Fruit fly (Drosophila melanogaster): Measurements from ENCODE around the gene Srp68.

The Srp68 gene

DNA sequence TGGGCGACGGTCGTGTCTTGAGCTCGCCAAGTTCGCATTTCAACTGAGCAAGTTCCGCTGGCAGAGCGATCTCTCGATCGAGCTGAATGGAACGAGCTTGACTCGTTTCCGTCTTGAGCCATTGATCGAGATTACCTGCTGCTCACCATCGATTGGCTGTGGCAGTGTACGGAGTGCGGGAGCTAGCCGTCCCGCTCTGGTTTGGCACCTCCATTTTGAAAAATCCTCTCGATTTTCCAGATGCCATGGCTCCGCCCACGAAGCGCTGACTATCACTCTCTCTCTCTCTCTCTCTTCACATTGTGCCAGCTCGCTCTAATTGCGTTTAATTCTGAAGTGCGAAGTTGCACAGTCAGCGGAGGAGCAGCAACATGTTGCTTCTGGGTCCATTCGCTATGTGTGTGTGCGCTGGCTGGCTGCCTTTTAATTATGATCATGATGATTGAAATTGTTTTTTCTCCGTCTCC, 44.4 kb downstream of the Srp68 start, which contains the start of gene Doc2 (continued):
- no peak for TF ChIP-seq sim (GFP tag; IDR thresholded peaks at IDR 0.05)
- TF ChIP-seq CG5180 (GFP tag; optimal IDR thresholded peaks at IDR 0.05): peak; percentile 62
- peak in 1 of 2 experiments; percentile 38 for TF ChIP-seq tll (GFP tag; optimal IDR thresholded peaks at IDR 0.05)
- TF ChIP-seq Stat92E (GFP tag; optimal IDR thresholded peaks at IDR 0.05): peak in 1 of 3 experiments; percentile 53
- peak; percentile 78 for TF ChIP-seq CG15479 (GFP tag; optimal IDR thresholded peaks at IDR 0.05)
- 0 out of 2 replicates have a peak, but pooled peaks have one; percentile 16 for TF ChIP-seq Adf1 (GFP tag; IDR thresholded peaks at IDR 0.05)
- peak; percentile 96 for TF ChIP-seq Nf-YA (GFP tag; IDR thresholded peaks at IDR 0.05)
- no peak for TF ChIP-seq trem (tag; optimal IDR thresholded peaks at IDR 0.05)
- TF ChIP-seq NFAT (GFP tag; IDR thresholded peaks at IDR 0.05): no peak
- no peak; the same call in 1 of the 2 replicates for TF ChIP-seq Bgb (GFP tag; IDR thresholded peaks at IDR 0.05; ENCODE audit: partially characterized antibody)
- TF ChIP-seq vnd (GFP tag; IDR thresholded peaks at IDR 0.05; ENCODE audit: partially characterized antibody): 0 out of 3 replicates have a peak, but pooled peaks have one; percentile 14
- TF ChIP-seq CG14050 (GFP tag; IDR thresholded peaks at IDR 0.05): no peak
- TF ChIP-seq sna (GFP tag; IDR thresholded peaks at IDR 0.05; ENCODE audit: partially characterized antibody): 0 out of 2 replicates have a peak, but pooled peaks have one; percentile 16
- TF ChIP-seq CG1832 (GFP tag; optimal IDR thresholded peaks at IDR 0.05): peak; percentile 94
- no peak for TF ChIP-seq ham (GFP tag; IDR thresholded peaks at IDR 0.05)
- TF ChIP-seq CG10274 (GFP tag; optimal IDR thresholded peaks at IDR 0.05): no peak
- TF ChIP-seq CG1233 (GFP tag; optimal IDR thresholded peaks at IDR 0.05): no peak
- TF ChIP-seq chinmo (GFP tag; IDR thresholded peaks at IDR 0.05; ENCODE audit: partially characterized antibody): peak; percentile 71; the same call in 2 of the 4 replicates
- peak; percentile 80 for TF ChIP-seq CG8478 (optimal IDR thresholded peaks at IDR 0.05)
- TF ChIP-seq ab (GFP tag; optimal IDR thresholded peaks at IDR 0.05): no peak
- 0 out of 3 replicates have a peak, but pooled peaks have one; percentile 18 for TF ChIP-seq gce (GFP tag; IDR thresholded peaks at IDR 0.05)
- TF ChIP-seq Ssrp (tag; optimal IDR thresholded peaks at IDR 0.05): no peak
- TF ChIP-seq CG34224 (GFP tag; IDR thresholded peaks at IDR 0.05; ENCODE audit: partially characterized antibody): peak; percentile 12; the same call in 1 of the 3 replicates
- TF ChIP-seq fd3F (GFP tag; optimal IDR thresholded peaks at IDR 0.05): no peak
- TF ChIP-seq Nf-YB (GFP tag; optimal IDR thresholded peaks at IDR 0.05): peak; percentile 99
- 0 out of 4 replicates have a peak, but pooled peaks have one; percentile 11 for TF ChIP-seq Dll (GFP tag; IDR thresholded peaks at IDR 0.05; ENCODE audit: partially characterized antibody)
- TF ChIP-seq CG12659 (GFP tag; optimal IDR thresholded peaks at IDR 0.05): no peak
- no peak for TF ChIP-seq CG16815 (GFP tag; optimal IDR thresholded peaks at IDR 0.05)
- no peak for TF ChIP-seq scrt (GFP tag; optimal IDR thresholded peaks at IDR 0.05)
- peak; percentile 76 for TF ChIP-seq sr (GFP tag; IDR thresholded peaks at IDR 0.05)
- TF ChIP-seq twi (tag; optimal IDR thresholded peaks at IDR 0.05): peak; percentile 4
- no peak for TF ChIP-seq pita (GFP tag; optimal IDR thresholded peaks at IDR 0.05)
- TF ChIP-seq Mrtf (GFP tag; IDR thresholded peaks at IDR 0.05): no peak
- TF ChIP-seq z (GFP tag; IDR thresholded peaks at IDR 0.05): peak; percentile 77
- TF ChIP-seq ewg (GFP tag; optimal IDR thresholded peaks at IDR 0.05): no peak
- TF ChIP-seq Deaf1 (tag; optimal IDR thresholded peaks at IDR 0.05): peak; percentile 33
- peak; percentile 53; the same call in 1 of the 3 replicates for TF ChIP-seq CG6791 (GFP tag; IDR thresholded peaks at IDR 0.05; ENCODE audit: partially characterized antibody)
- no peak for TF ChIP-seq CG8281 (tag; optimal IDR thresholded peaks at IDR 0.05)
- TF ChIP-seq lov (optimal IDR thresholded peaks at IDR 0.05): no peak
- 0 out of 3 replicates have a peak, but pooled peaks have one; percentile 10 for TF ChIP-seq lov (GFP tag; IDR thresholded peaks at IDR 0.05)
- peak; percentile 42 for TF ChIP-seq Med (GFP tag)
- peak; percentile 59; the same call in 2 of the 3 replicates for TF ChIP-seq zen2 (GFP tag; IDR thresholded peaks at IDR 0.05; ENCODE audit: partially characterized antibody)
- TF ChIP-seq unpg (GFP tag; optimal IDR thresholded peaks at IDR 0.05): no peak
- no peak for TF ChIP-seq sqz (GFP tag; optimal IDR thresholded peaks at IDR 0.05)
- TF ChIP-seq vvl (GFP tag; IDR thresholded peaks at IDR 0.05): peak; percentile 46
- TF ChIP-seq CG17829 (tag; optimal IDR thresholded peaks at IDR 0.05): peak; percentile 30
- no peak for TF ChIP-seq CG13123 (GFP tag; optimal IDR thresholded peaks at IDR 0.05)
- TF ChIP-seq HmgD (GFP tag; optimal IDR thresholded peaks at IDR 0.05): peak; percentile 37
- peak; percentile 97 for TF ChIP-seq CG10321 (GFP tag; IDR thresholded peaks at IDR 0.05)
